Fruit fly (Drosophila melanogaster): Measurements from ENCODE around the gene Pkd2.
A peak's percentile ranks its signal among the peaks of the same experiment; 100 is the strongest.

Gene Pkd2

dm6 chr2L:12397974-12398373 is at the start of gene Pkd2:
Pkd2 (plus strand) TSS chr2L:12398274.
- no peak for TF ChIP-seq CG17801 (GFP tag; optimal IDR thresholded peaks at IDR 0.05; ENCODE audit: partially characterized antibody)

- TF ChIP-seq CG17801 (GFP tag; optimal IDR thresholded peaks at IDR 0.05; ENCODE audit: partially characterized antibody) = no peak
Observed at dm6 chr2L:12348407-12349091, 49.5 kb upstream of the Pkd2 start.

- no peak for TF ChIP-seq CG17801 (GFP tag; optimal IDR thresholded peaks at IDR 0.05; ENCODE audit: partially characterized antibody)
Observed at dm6 chr2L:12350880-12351279, 47.2 kb upstream of the Pkd2 start.

dm6 chr2L:12351969-12352368 is 46.1 kb upstream of the Pkd2 start:
- TF ChIP-seq CG17801 (GFP tag; optimal IDR thresholded peaks at IDR 0.05; ENCODE audit: partially characterized antibody) = no peak

- no peak for TF ChIP-seq CG17801 (GFP tag; optimal IDR thresholded peaks at IDR 0.05; ENCODE audit: partially characterized antibody)
Observed at dm6 chr2L:12353926-12354325, 44.1 kb upstream of the Pkd2 start.

dm6 chr2L:12356141-12356540 is 41.9 kb upstream of the Pkd2 start, which contains the start of gene CG17010:
CG17010 (plus strand) TSS chr2L:12356441.
- TF ChIP-seq CG17801 (GFP tag; optimal IDR thresholded peaks at IDR 0.05; ENCODE audit: partially characterized antibody) = no peak

dm6 chr2L:12363206-12363605 is 34.9 kb upstream of the Pkd2 start:
- no peak for TF ChIP-seq CG17801 (GFP tag; optimal IDR thresholded peaks at IDR 0.05; ENCODE audit: partially characterized antibody)

- TF ChIP-seq CG17801 (GFP tag; optimal IDR thresholded peaks at IDR 0.05; ENCODE audit: partially characterized antibody) = no peak
Observed at dm6 chr2L:12364090-12364489, 34.0 kb upstream of the Pkd2 start.

dm6 chr2L:12365964-12366482 is 32.1 kb upstream of the Pkd2 start:
- TF ChIP-seq CG17801 (GFP tag; optimal IDR thresholded peaks at IDR 0.05; ENCODE audit: partially characterized antibody) = peak; percentile 48

dm6 chr2L:12369612-12370011 is 28.5 kb upstream of the Pkd2 start:
- TF ChIP-seq CG17801 (GFP tag; optimal IDR thresholded peaks at IDR 0.05; ENCODE audit: partially characterized antibody) = peak; percentile 13

- TF ChIP-seq CG17801 (GFP tag; optimal IDR thresholded peaks at IDR 0.05; ENCODE audit: partially characterized antibody) = no peak
Observed at dm6 chr2L:12371740-12372139, 26.3 kb upstream of the Pkd2 start.

dm6 chr2L:12372436-12372835 is 25.6 kb upstream of the Pkd2 start:
- no peak for TF ChIP-seq CG17801 (GFP tag; optimal IDR thresholded peaks at IDR 0.05; ENCODE audit: partially characterized antibody)

- TF ChIP-seq CG17801 (GFP tag; optimal IDR thresholded peaks at IDR 0.05; ENCODE audit: partially characterized antibody) = no peak
Observed at dm6 chr2L:12373559-12373958, 24.5 kb upstream of the Pkd2 start.

dm6 chr2L:12374546-12375081 is 23.5 kb upstream of the Pkd2 start:
- no peak for TF ChIP-seq CG17801 (GFP tag; optimal IDR thresholded peaks at IDR 0.05; ENCODE audit: partially characterized antibody)

- TF ChIP-seq CG17801 (GFP tag; optimal IDR thresholded peaks at IDR 0.05; ENCODE audit: partially characterized antibody) = peak; percentile 23
Observed at dm6 chr2L:12392406-12392805, 5.7 kb upstream of the Pkd2 start.

- peak; percentile 35 for TF ChIP-seq CG17801 (GFP tag; optimal IDR thresholded peaks at IDR 0.05; ENCODE audit: partially characterized antibody)
Observed at dm6 chr2L:12404555-12405077, 6.5 kb downstream of the Pkd2 start.
